Worm (Caenorhabditis elegans) whole organism, L3 larva: ENCODE measurements around the gene arrd-15.

ENCODE experiments used
- R02D3.7 ChIP-seq: fragments of 150-350 bp; optimal IDR thresholded peaks from 2 replicates; lab custom pipeline; 2014; ENCODE audit warnings: missing biosample characterization, missing genetic modification characterization
- aly-2 ChIP-seq: fragments of 150-350 bp; optimal IDR thresholded peaks from 2 replicates; lab custom pipeline; 2014; ENCODE audit warnings: missing biosample characterization, missing genetic modification characterization
- ama-1 ChIP-seq: fragments of 150-350 bp; optimal IDR thresholded peaks from 2 replicates; lab custom pipeline; 2018
- ceh-16 ChIP-seq: sonication (generic microtip); optimal IDR thresholded peaks from 2 replicates; lab custom pipeline; 2017; ENCODE audit warnings: missing biosample characterization, missing genetic modification characterization
- ceh-28 ChIP-seq: fragments of 150-350 bp; optimal IDR thresholded peaks from 2 replicates; lab custom pipeline; 2014; ENCODE audit warnings: missing biosample characterization, missing genetic modification reagents, missing genetic modification characterization
- ceh-9 ChIP-seq: sonication (generic microtip); optimal IDR thresholded peaks from 2 replicates; lab custom pipeline; 2018; ENCODE audit warnings: missing biosample characterization, missing genetic modification characterization
- daf-12 ChIP-seq: fragments of 150-350 bp; optimal IDR thresholded peaks from 2 replicates; lab custom pipeline; 2014; ENCODE audit warnings: missing biosample characterization, missing genetic modification reagents, missing genetic modification characterization
- egl-27 ChIP-seq: sonication (generic microtip); optimal IDR thresholded peaks from 4 replicates; lab custom pipeline; 2017; ENCODE audit warnings: missing biosample characterization, missing genetic modification reagents, missing genetic modification characterization
- egl-5 ChIP-seq: fragments of 150-350 bp; optimal IDR thresholded peaks from 2 replicates; lab custom pipeline; 2017; ENCODE audit warnings: missing biosample characterization, missing genetic modification reagents, missing genetic modification characterization, inconsistent platforms
- elt-1 ChIP-seq: fragments of 150-350 bp; optimal IDR thresholded peaks from 2 replicates; lab custom pipeline; 2014; ENCODE audit warnings: missing biosample characterization, missing genetic modification characterization
- elt-2 ChIP-seq: sonication (generic microtip); optimal IDR thresholded peaks from 2 replicates; lab custom pipeline; 2016; ENCODE audit warnings: missing genetic modification reagents, mild to moderate bottlenecking, missing genetic modification characterization, missing compliant biosample characterization
- eor-1 ChIP-seq, 2 experiments: fragments of 150-350 bp; optimal IDR thresholded peaks; 2 replicates each; lab custom pipeline; 2014 to 2018; ENCODE audit warnings: missing biosample characterization in 2 of 2, missing genetic modification characterization in 2 of 2
- fkh-2 ChIP-seq: fragments of 150-350 bp; optimal IDR thresholded peaks from 2 replicates; lab custom pipeline; 2014; ENCODE audit warnings: missing biosample characterization, missing genetic modification reagents, missing genetic modification characterization
- hmg-11 ChIP-seq: sonication (generic microtip); optimal IDR thresholded peaks from 2 replicates; lab custom pipeline; 2016; ENCODE audit warnings: missing genetic modification characterization, missing compliant biosample characterization
- jun-1 ChIP-seq: fragments of 150-350 bp; optimal IDR thresholded peaks from 2 replicates; lab custom pipeline; 2014; ENCODE audit warnings: missing biosample characterization, missing genetic modification reagents, missing genetic modification characterization
- lin-15B ChIP-seq: fragments of 150-350 bp; optimal IDR thresholded peaks from 2 replicates; lab custom pipeline; 2014; ENCODE audit warnings: missing biosample characterization, missing genetic modification characterization
- lin-39 ChIP-seq: fragments of 150-350 bp; optimal IDR thresholded peaks from 2 replicates; lab custom pipeline; 2018; ENCODE audit warnings: missing biosample characterization, missing genetic modification reagents, missing genetic modification characterization
- nfya-1 ChIP-seq: sonication (generic microtip); optimal IDR thresholded peaks from 2 replicates; lab custom pipeline; 2017; ENCODE audit warnings: missing genetic modification characterization, mild to moderate bottlenecking, missing compliant biosample characterization, antibody characterized with exemption, moderate library complexity; ENCODE audit not compliant: insufficient read depth
- nhr-12 ChIP-seq: fragments of 150-350 bp; optimal IDR thresholded peaks from 2 replicates; lab custom pipeline; 2014; ENCODE audit warnings: missing biosample characterization, missing genetic modification characterization
- nhr-23 ChIP-seq: fragments of 150-350 bp; optimal IDR thresholded peaks from 2 replicates; lab custom pipeline; 2014; ENCODE audit warnings: missing biosample characterization, missing genetic modification reagents, missing genetic modification characterization
- nhr-237 ChIP-seq: fragments of 150-350 bp; optimal IDR thresholded peaks from 2 replicates; lab custom pipeline; 2014; ENCODE audit warnings: missing biosample characterization, missing genetic modification characterization
- nhr-25 ChIP-seq: sonication (generic microtip); optimal IDR thresholded peaks from 2 replicates; lab custom pipeline; 2017; ENCODE audit warnings: missing biosample characterization, missing genetic modification characterization
- nhr-43 ChIP-seq: sonication (generic microtip); optimal IDR thresholded peaks from 2 replicates; lab custom pipeline; 2016; ENCODE audit warnings: mild to moderate bottlenecking, missing genetic modification characterization, missing compliant biosample characterization; ENCODE audit not compliant: poor library complexity, severe bottlenecking
- nhr-67 ChIP-seq: fragments of 150-350 bp; optimal IDR thresholded peaks from 2 replicates; lab custom pipeline; 2014; ENCODE audit warnings: missing biosample characterization, missing genetic modification characterization
- nhr-77 ChIP-seq: fragments of 150-350 bp; optimal IDR thresholded peaks from 2 replicates; lab custom pipeline; 2014; ENCODE audit warnings: missing biosample characterization, missing genetic modification characterization
- pha-4 ChIP-seq: fragments of 150-350 bp; optimal IDR thresholded peaks from 2 replicates; lab custom pipeline; 2014; ENCODE audit warnings: missing biosample characterization, missing genetic modification reagents, missing genetic modification characterization
- pqm-1 ChIP-seq: fragments of 150-350 bp; optimal IDR thresholded peaks from 2 replicates; lab custom pipeline; 2017; ENCODE audit warnings: missing biosample characterization, missing genetic modification characterization, inconsistent platforms
- skn-1 ChIP-seq: fragments of 150-350 bp; optimal IDR thresholded peaks from 2 replicates; lab custom pipeline; 2014; ENCODE audit warnings: missing biosample characterization, missing genetic modification characterization
- snpc-4 ChIP-seq: fragments of 150-350 bp; optimal IDR thresholded peaks from 2 replicates; lab custom pipeline; 2014; ENCODE audit warnings: missing biosample characterization, missing genetic modification characterization
- tbx-2 ChIP-seq: sonication (generic microtip); optimal IDR thresholded peaks from 2 replicates; lab custom pipeline; 2016; ENCODE audit warnings: mild to moderate bottlenecking, missing genetic modification characterization, missing compliant biosample characterization
- unc-39 ChIP-seq: sonication (generic microtip); optimal IDR thresholded peaks from 4 replicates; lab custom pipeline; 2017; ENCODE audit warnings: missing biosample characterization, missing genetic modification characterization
- unc-62 ChIP-seq: fragments of 150-350 bp; sonication (generic microtip); optimal IDR thresholded peaks from 4 replicates; lab custom pipeline; 2014; ENCODE audit warnings: missing biosample characterization, missing genetic modification reagents, missing genetic modification characterization
- zag-1 ChIP-seq: fragments of 150-350 bp; optimal IDR thresholded peaks from 2 replicates; lab custom pipeline; 2014; ENCODE audit warnings: missing biosample characterization, missing genetic modification characterization
- ztf-11 ChIP-seq: fragments of 150-350 bp; optimal IDR thresholded peaks from 2 replicates; lab custom pipeline; 2014; ENCODE audit warnings: missing biosample characterization, missing genetic modification characterization
- ztf-4 ChIP-seq: fragments of 150-350 bp; optimal IDR thresholded peaks from 2 replicates; lab custom pipeline; 2014; ENCODE audit warnings: missing biosample characterization, missing genetic modification characterization

arrd-15 gene

ce11 chrIII:8962475-8962874 lies 32.7 kb downstream of the arrd-15 start:
- TF ChIP-seq aly-2 (tag; lab: Kevin White, UChicago) (no peak), pqm-1 (no peak), nhr-237 (tag; lab: Kevin White, UChicago) (no peak), fkh-2 (tag; lab: Kevin White, UChicago) (no peak), egl-5 (tag; lab: Kevin White, UChicago) (no peak), eor-1 (tag; optimal IDR thresholded peaks at IDR 0.05; lab: Kevin White, UChicago) (no peak), tbx-2 (tag; lab: Kevin White, UChicago) (no peak), nhr-67 (tag; lab: Kevin White, UChicago) (no peak), skn-1 (tag; lab: Kevin White, UChicago) (no peak), lin-15B (tag; lab: Kevin White, UChicago) (no peak), ztf-11 (tag; lab: Kevin White, UChicago) (no peak), nhr-77 (tag; lab: Kevin White, UChicago) (no peak), nhr-12 (tag; lab: Kevin White, UChicago) (no peak), egl-27 (tag; lab: Kevin White, UChicago) (no peak), ceh-9 (tag; lab: Kevin White, UChicago) (no peak), jun-1 (tag; lab: Kevin White, UChicago) (no peak), R02D3.7 (tag; lab: Kevin White, UChicago) (no peak)

- no peak for TF ChIP-seq tbx-2 (tag; lab: Kevin White, UChicago)
- no peak for TF ChIP-seq lin-39 (tag; lab: Kevin White, UChicago)
- TF ChIP-seq nhr-25 (tag; lab: Kevin White, UChicago), result no peak
- TF ChIP-seq skn-1 (tag; lab: Kevin White, UChicago), result no peak
- TF ChIP-seq ceh-16, result no peak
- no peak for TF ChIP-seq elt-1
- TF ChIP-seq unc-62 (GFP tag; lab: Kevin White, UChicago), result no peak
- no peak for TF ChIP-seq ztf-11 (tag; lab: Kevin White, UChicago)
- no peak for TF ChIP-seq daf-12 (tag; lab: Kevin White, UChicago)
- no peak for TF ChIP-seq ama-1 (lab: Kevin White, UChicago)
Measured at ce11 chrIII:8964684-8965283, 35.0 kb downstream of the arrd-15 start.

ce11 chrIII:8967639-8968038 lies 37.8 kb downstream of the arrd-15 start, which contains the start of the genes bud-13 and rpap-2:
bud-13 (minus strand) TSS chrIII:8967727.
rpap-2 (plus strand) TSS chrIII:8967967.
- TF ChIP-seq nhr-12 (tag; lab: Kevin White, UChicago) (no peak), nfya-1 (tag; lab: Kevin White, UChicago) (peak; percentile 12), lin-15B (tag; lab: Kevin White, UChicago) (peak; percentile 11)
- TF ChIP-seq, all 47 proteins: peak for 2

DNA sequence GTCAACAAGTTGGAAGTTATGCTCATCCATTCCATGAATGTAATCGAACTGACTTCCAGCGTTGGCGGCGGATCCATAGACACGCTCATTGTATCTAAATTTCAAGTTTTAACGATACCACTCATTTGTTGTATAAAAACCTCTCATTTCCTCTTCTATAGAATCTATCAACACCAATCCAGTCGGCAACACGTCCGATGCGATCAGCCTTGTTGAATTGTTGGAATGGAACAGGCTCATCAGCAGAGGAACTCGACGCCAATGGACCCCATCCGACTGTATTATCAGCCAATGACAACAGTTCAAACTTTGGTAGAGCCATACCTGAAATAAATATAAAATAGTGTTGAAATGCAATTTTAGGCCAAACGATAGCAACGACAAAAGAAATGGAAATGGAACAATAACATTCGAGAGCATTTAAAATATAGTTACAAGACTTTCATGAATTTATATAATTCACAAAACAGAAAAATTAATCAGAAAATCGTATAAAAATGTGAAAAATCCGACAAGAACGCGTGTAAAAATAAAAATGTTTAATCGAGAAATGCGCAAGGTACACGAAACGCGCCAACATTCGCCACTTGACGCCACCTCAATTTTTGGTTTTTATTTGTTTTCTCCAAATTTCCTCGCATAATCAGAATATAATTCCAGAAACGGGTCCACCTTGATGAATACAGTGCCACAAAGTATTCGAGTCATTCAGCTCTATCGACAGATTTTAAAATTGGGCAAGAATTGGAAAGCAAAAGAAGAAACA lies 41.6 kb downstream of the arrd-15 start, which contains the start of the genes eif-3.D and R08D7.4:
TSS of gene eif-3.D (minus strand) at position 324 of the 766 bp plus-strand sequence.
TSS of gene R08D7.4 (plus strand) at position 638 of the 766 bp plus-strand sequence.
- peak; percentile 23 for TF ChIP-seq nhr-43 (tag; lab: Kevin White, UChicago)
- TF ChIP-seq nfya-1 (tag; lab: Kevin White, UChicago), result peak; percentile 58
- TF ChIP-seq nhr-67 (tag; lab: Kevin White, UChicago), result no peak
- no peak for TF ChIP-seq ztf-4 (tag; lab: Kevin White, UChicago)
- TF ChIP-seq eor-1 (tag; optimal IDR thresholded peaks at IDR 0.05; lab: Kevin White, UChicago), result no peak
- TF ChIP-seq zag-1 (tag; lab: Kevin White, UChicago), result no peak
- peak; percentile 8 for TF ChIP-seq nhr-25 (tag; lab: Kevin White, UChicago)
- TF ChIP-seq snpc-4 (tag; lab: Kevin White, UChicago), result peak; percentile 59
- TF ChIP-seq lin-39 (tag; lab: Kevin White, UChicago), result peak; percentile 7
- TF ChIP-seq ceh-28 (tag; lab: Kevin White, UChicago), result no peak
- no peak for TF ChIP-seq unc-39 (tag; lab: Kevin White, UChicago)
- TF ChIP-seq hmg-11, result peak; percentile 73
- peak; percentile 76 for TF ChIP-seq pha-4 (tag; lab: Kevin White, UChicago)
- peak; percentile 57 for TF ChIP-seq nhr-23 (tag; lab: Kevin White, UChicago)
- TF ChIP-seq elt-2 (tag; lab: Kevin White, UChicago), result peak; percentile 40
- peak; percentile 62 for TF ChIP-seq lin-15B (tag; lab: Kevin White, UChicago)
- TF ChIP-seq ama-1 (lab: Kevin White, UChicago), result no peak
- no peak for TF ChIP-seq unc-62 (GFP tag; lab: Kevin White, UChicago)
- TF ChIP-seq, all 47 proteins: peak for 10
